Fruit fly (Drosophila melanogaster) whole organism, embryonic: ENCODE data around the gene Pgant2.

Experiments used
- Atf6 ChIP-seq: fragments of 200-800 bp; sonication (Bioruptor generic); IDR thresholded peaks from 2 replicates; pipeline ENCODE4 v1.3.6; 2022; ENCODE audit warnings: missing biosample characterization, missing genetic modification characterization
- CG12299 ChIP-seq: fragments of 200-800 bp; sonication (Bioruptor generic); optimal IDR thresholded peaks from 2 replicates; lab custom pipeline; 2018; ENCODE audit warnings: missing biosample characterization, mild to moderate bottlenecking, missing genetic modification characterization
- CG12659 ChIP-seq: fragments of 200-800 bp; sonication (Bioruptor generic); optimal IDR thresholded peaks from 3 replicates; lab custom pipeline; 2017; ENCODE audit warnings: mild to moderate bottlenecking, missing biosample characterization, missing genetic modification reagents, missing genetic modification characterization
- CG14014 ChIP-seq: fragments of 200-800 bp; sonication (Bioruptor generic); IDR thresholded peaks from 2 replicates; pipeline ENCODE4 v1.3.6; 2022; ENCODE audit warnings: missing biosample characterization, missing genetic modification characterization
- CG15514 ChIP-seq: fragments of 200-800 bp; sonication (Bioruptor generic); optimal IDR thresholded peaks from 3 replicates; lab custom pipeline; 2017; ENCODE audit warnings: missing biosample characterization, missing genetic modification characterization, mild to moderate bottlenecking, moderate library complexity, missing genetic modification reagents
- CG16779 ChIP-seq: fragments of 200-800 bp; sonication (Bioruptor generic); IDR thresholded peaks from 2 replicates; pipeline ENCODE4 v1.3.6; 2022; ENCODE audit warnings: missing biosample characterization, missing genetic modification characterization
- CG17802 ChIP-seq: fragments of 200-800 bp; sonication (Bioruptor generic); optimal IDR thresholded peaks from 2 replicates; lab custom pipeline; 2018; ENCODE audit warnings: missing biosample characterization, mild to moderate bottlenecking, missing genetic modification characterization, moderate library complexity
- CG18262 ChIP-seq: fragments of 200-800 bp; optimal IDR thresholded peaks from 3 replicates; lab custom pipeline; 2019; ENCODE audit warnings: missing biosample characterization, mild to moderate bottlenecking, missing genetic modification characterization, moderate library complexity
- CG2120 ChIP-seq: fragments of 200-800 bp; sonication (Bioruptor generic); optimal IDR thresholded peaks from 3 replicates; lab custom pipeline; 2016; ENCODE audit warnings: missing biosample characterization, missing genetic modification characterization
- CG31388 ChIP-seq: fragments of 200-800 bp; sonication (Bioruptor generic); optimal IDR thresholded peaks from 2 replicates; lab custom pipeline; 2016; ENCODE audit warnings: missing biosample characterization, missing genetic modification characterization
- CG34224 ChIP-seq: fragments of 200-800 bp; sonication (Bioruptor generic); IDR thresholded peaks from 3 replicates; pipeline ENCODE4 v1.3.6; 2022; ENCODE audit warnings: missing biosample characterization, missing genetic modification characterization; ENCODE audit not compliant: partially characterized antibody
- CG3847 ChIP-seq: fragments of 200-800 bp; sonication (Bioruptor generic); IDR thresholded peaks from 2 replicates; pipeline ENCODE4 v1.3.6; 2022; ENCODE audit warnings: missing biosample characterization, missing genetic modification characterization
- CG4282 ChIP-seq: fragments of 200-800 bp; sonication (Bioruptor generic); optimal IDR thresholded peaks from 2 replicates; lab custom pipeline; 2016; ENCODE audit warnings: missing biosample characterization, missing genetic modification characterization
- CG4328 ChIP-seq: fragments of 200-800 bp; sonication (Bioruptor generic); optimal IDR thresholded peaks from 3 replicates; lab custom pipeline; 2017; ENCODE audit warnings: missing biosample characterization, missing genetic modification reagents, missing genetic modification characterization
- CG5953 ChIP-seq: fragments of 200-800 bp; sonication (Bioruptor generic); IDR thresholded peaks from 2 replicates; pipeline ENCODE4 v1.3.6; 2022; ENCODE audit warnings: missing biosample characterization, missing genetic modification characterization
- CG6272 ChIP-seq: fragments of 200-800 bp; sonication (Bioruptor generic); IDR thresholded peaks from 2 replicates; pipeline ENCODE4 v1.3.6; 2022; ENCODE audit warnings: missing biosample characterization, missing genetic modification characterization
- CG8089 ChIP-seq: fragments of 200-800 bp; sonication (Bioruptor generic); optimal IDR thresholded peaks from 3 replicates; lab custom pipeline; 2016; ENCODE audit warnings: missing biosample characterization, missing genetic modification characterization
- CoRest ChIP-seq: fragments of 200-800 bp; sonication (Bioruptor generic); optimal IDR thresholded peaks from 3 replicates; lab custom pipeline; 2018; ENCODE audit warnings: missing biosample characterization, mild to moderate bottlenecking, missing genetic modification characterization, moderate library complexity
- Dfd ChIP-seq, 2 experiments: fragments of >200 bp; optimal IDR thresholded peaks; 2 replicates each; lab custom pipeline; 2017; ENCODE audit warnings: missing biosample characterization in 2 of 2, missing genetic modification characterization in 2 of 2
- Ets97D ChIP-seq: fragments of 200-800 bp; sonication (Bioruptor generic); optimal IDR thresholded peaks from 3 replicates; lab custom pipeline; 2016; ENCODE audit warnings: missing biosample characterization, missing genetic modification characterization
- Fer1 ChIP-seq: fragments of 200-800 bp; sonication (Bioruptor generic); optimal IDR thresholded peaks from 2 replicates; lab custom pipeline; 2017; ENCODE audit warnings: missing biosample characterization, mild to moderate bottlenecking, missing genetic modification characterization
- H2.0 ChIP-seq: fragments of 200-800 bp; sonication (Bioruptor generic); IDR thresholded peaks from 2 replicates; pipeline ENCODE4 v1.3.6; 2022; ENCODE audit warnings: missing biosample characterization, missing genetic modification characterization
- HLH3B ChIP-seq: fragments of 200-800 bp; sonication (Bioruptor generic); IDR thresholded peaks from 2 replicates; pipeline ENCODE4 v1.3.6; 2022; ENCODE audit warnings: missing biosample characterization, missing genetic modification characterization
- Kr ChIP-seq: fragments of 200-800 bp; sonication (Bioruptor generic); optimal IDR thresholded peaks from 2 replicates; lab custom pipeline; 2017; ENCODE audit warnings: missing biosample characterization, mild to moderate bottlenecking, missing genetic modification characterization
- NfI ChIP-seq: fragments of 200-800 bp; sonication (Bioruptor generic); optimal IDR thresholded peaks from 3 replicates; lab custom pipeline; 2018; ENCODE audit warnings: missing biosample characterization, mild to moderate bottlenecking, missing genetic modification characterization, moderate library complexity
- Pdp1 ChIP-seq, 2 experiments: fragments of 200-800 bp; sonication (Bioruptor generic); optimal IDR thresholded peaks; 3 replicates each; lab custom pipeline; 2016; ENCODE audit warnings: missing biosample characterization in 2 of 2, missing genetic modification characterization in 2 of 2, mild to moderate bottlenecking in 1 of 2, moderate library complexity in 1 of 2
- Sin3A ChIP-seq: fragments of >200 bp; optimal IDR thresholded peaks from 2 replicates; lab custom pipeline; 2018
- Trl ChIP-seq, 3 experiments: fragments of >200 bp in 2 of 3; fragments of 200-800 bp in 1 of 3; sonication (Bioruptor generic) in 1 of 3; optimal IDR thresholded peaks; 2 replicates in 1 of 3; 3 replicates in 2 of 3; lab custom pipeline; 2016 to 2017; ENCODE audit warnings: missing biosample characterization in 1 of 3, missing genetic modification characterization in 1 of 3
- Vsx1 ChIP-seq: fragments of 200-800 bp; sonication (Bioruptor generic); optimal IDR thresholded peaks from 2 replicates; lab custom pipeline; 2017; ENCODE audit warnings: missing biosample characterization, mild to moderate bottlenecking, missing genetic modification characterization, missing genetic modification reagents
- ash1 ChIP-seq: fragments of 200-800 bp; sonication (Bioruptor generic); optimal IDR thresholded peaks from 2 replicates; lab custom pipeline; 2018; ENCODE audit warnings: missing biosample characterization, mild to moderate bottlenecking, missing genetic modification characterization
- bbx ChIP-seq: fragments of 200-800 bp; sonication (Bioruptor generic); IDR thresholded peaks from 2 replicates; pipeline ENCODE4 v1.3.6; 2022; ENCODE audit warnings: missing biosample characterization, missing genetic modification characterization; ENCODE audit not compliant: partially characterized antibody
- br ChIP-seq: fragments of >200 bp; optimal IDR thresholded peaks from 2 replicates; lab custom pipeline; 2017
- cas ChIP-seq: fragments of 200-800 bp; sonication (Bioruptor generic); IDR thresholded peaks from 2 replicates; pipeline ENCODE4 v1.3.6; 2022; ENCODE audit warnings: missing biosample characterization, missing genetic modification characterization
- chinmo ChIP-seq: fragments of 200-800 bp; sonication (Bioruptor generic); IDR thresholded peaks from 4 replicates; pipeline ENCODE4 v1.3.6; 2022; ENCODE audit warnings: missing biosample characterization, missing genetic modification characterization; ENCODE audit not compliant: partially characterized antibody
- dati ChIP-seq: fragments of 200-800 bp; sonication (Bioruptor generic); IDR thresholded peaks from 2 replicates; pipeline ENCODE4 v1.3.6; 2022; ENCODE audit warnings: missing biosample characterization, missing genetic modification characterization
- dysf ChIP-seq: fragments of 200-800 bp; sonication (Bioruptor generic); IDR thresholded peaks from 3 replicates; pipeline ENCODE4 v1.3.6; 2022; ENCODE audit warnings: missing biosample characterization, missing genetic modification characterization
- exex ChIP-seq: fragments of 200-800 bp; sonication (Bioruptor generic); optimal IDR thresholded peaks from 4 replicates; lab custom pipeline; 2018; ENCODE audit warnings: missing biosample characterization, mild to moderate bottlenecking, missing genetic modification characterization, moderate library complexity
- fru ChIP-seq: fragments of >200 bp; optimal IDR thresholded peaks from 2 replicates; lab custom pipeline; 2017
- gem ChIP-seq: fragments of 200-800 bp; sonication (Bioruptor generic); optimal IDR thresholded peaks from 2 replicates; lab custom pipeline; 2019; ENCODE audit warnings: missing biosample characterization, mild to moderate bottlenecking, missing genetic modification characterization, moderate library complexity
- grau ChIP-seq: fragments of 200-800 bp; optimal IDR thresholded peaks from 3 replicates; lab custom pipeline; 2019; ENCODE audit warnings: missing biosample characterization, mild to moderate bottlenecking, missing genetic modification characterization, moderate library complexity
- ham ChIP-seq: fragments of 200-800 bp; sonication (Bioruptor generic); IDR thresholded peaks from 2 replicates; pipeline ENCODE4 v1.3.6; 2022; ENCODE audit warnings: missing biosample characterization, missing genetic modification characterization
- ken ChIP-seq: fragments of 200-800 bp; sonication (Bioruptor generic); IDR thresholded peaks from 3 replicates; pipeline ENCODE4 v1.3.6; 2022; ENCODE audit warnings: missing biosample characterization, missing genetic modification characterization
- lilli ChIP-seq: fragments of 200-800 bp; sonication (Bioruptor generic); optimal IDR thresholded peaks from 3 replicates; lab custom pipeline; 2016; ENCODE audit warnings: missing biosample characterization, missing genetic modification characterization
- nerfin-1 ChIP-seq: fragments of 200-800 bp; sonication (Bioruptor generic); optimal IDR thresholded peaks from 3 replicates; lab custom pipeline; 2019; ENCODE audit warnings: missing biosample characterization, mild to moderate bottlenecking, missing genetic modification characterization, moderate library complexity
- oc ChIP-seq: fragments of 200-800 bp; sonication (Bioruptor generic); optimal IDR thresholded peaks from 2 replicates; lab custom pipeline; 2018; ENCODE audit warnings: missing biosample characterization, mild to moderate bottlenecking, missing genetic modification characterization, moderate library complexity
- peb ChIP-seq: fragments of 200-800 bp; sonication (Bioruptor generic); IDR thresholded peaks from 2 replicates; pipeline ENCODE4 v1.3.6; 2022; ENCODE audit warnings: missing biosample characterization, missing genetic modification characterization
- sens ChIP-seq: fragments of 200-800 bp; sonication (Bioruptor generic); peaks from one replicate; lab custom pipeline; 2016; ENCODE audit warnings: missing biosample characterization, missing genetic modification characterization
- sisA ChIP-seq: fragments of 200-800 bp; sonication (Bioruptor generic); IDR thresholded peaks from 2 replicates; pipeline ENCODE4 v1.3.6; 2022; ENCODE audit warnings: missing biosample characterization, missing genetic modification characterization
- trem ChIP-seq: fragments of 200-800 bp; optimal IDR thresholded peaks from 3 replicates; lab custom pipeline; 2019; ENCODE audit warnings: missing biosample characterization, mild to moderate bottlenecking, missing genetic modification characterization, moderate library complexity
- vfl ChIP-seq: fragments of 200-800 bp; sonication (Bioruptor generic); optimal IDR thresholded peaks from 2 replicates; lab custom pipeline; 2016; ENCODE audit warnings: missing biosample characterization, missing genetic modification characterization
- vvl ChIP-seq: fragments of 200-800 bp; sonication (Bioruptor generic); IDR thresholded peaks from 2 replicates; pipeline ENCODE4 v1.3.6; 2022; ENCODE audit warnings: missing biosample characterization, missing genetic modification characterization

Pgant2 gene

dm6 chr2L:3416527-3417304 is 9.8 kb downstream of the Pgant2 start, which contains the start of gene CG31952 (continued):
- TF ChIP-seq Ets97D (GFP tag; lab: Kevin White, UChicago): no peak
- no peak for TF ChIP-seq CG4282 (GFP tag; lab: Kevin White, UChicago)
- no peak for TF ChIP-seq oc
- no peak for TF ChIP-seq CG14014 (GFP tag; lab: Robert Waterston, UW)
- TF ChIP-seq grau (tag; lab: Kevin White, UChicago): peak; percentile 37
- no peak for TF ChIP-seq CG12299 (tag; lab: Kevin White, UChicago)
- TF ChIP-seq Fer1 (GFP tag; lab: Kevin White, UChicago): no peak
- TF ChIP-seq peb: no peak
- no peak for TF ChIP-seq CG18262 (tag; lab: Kevin White, UChicago)
- no peak for TF ChIP-seq trem
- TF ChIP-seq Pdp1 (GFP tag; optimal IDR thresholded peaks at IDR 0.05; lab: Kevin White, UChicago): peak in 1 of 2 experiments; percentile 42
- TF ChIP-seq gem: peak; percentile 21
- no peak for TF ChIP-seq ash1
- no peak for TF ChIP-seq Sin3A
- TF ChIP-seq sens (GFP tag; lab: Kevin White, UChicago): peak; percentile 28
- no peak for TF ChIP-seq Trl (optimal IDR thresholded peaks at IDR 0.05; lab: Kevin White, UChicago)
- TF ChIP-seq Trl (GFP tag; optimal IDR thresholded peaks at IDR 0.05; lab: Kevin White, UChicago): no peak
- TF ChIP-seq CG31388 (GFP tag; lab: Kevin White, UChicago): no peak
- no peak for TF ChIP-seq H2.0
- TF ChIP-seq dati (GFP tag; lab: Robert Waterston, UW): no peak
- no peak for TF ChIP-seq cas (GFP tag; lab: Robert Waterston, UW)
- peak; percentile 66; the same call in 2 of the 4 replicates for TF ChIP-seq chinmo (GFP tag; lab: Robert Waterston, UW)
- TF ChIP-seq lilli (GFP tag; lab: Kevin White, UChicago): peak; percentile 32
- TF ChIP-seq CG2120 (GFP tag; lab: Kevin White, UChicago): peak; percentile 33
- TF ChIP-seq br (lab: Kevin White, UChicago): no peak
- peak; percentile 33; the same call in 1 of the 2 replicates for TF ChIP-seq Atf6 (GFP tag; lab: Robert Waterston, UW)
- no peak for TF ChIP-seq ken (GFP tag; lab: Robert Waterston, UW)
- TF ChIP-seq vvl: no peak
- no peak for TF ChIP-seq sisA
- no peak for TF ChIP-seq fru
- TF ChIP-seq exex (tag; lab: Kevin White, UChicago): no peak
- TF ChIP-seq CG16779 (GFP tag; lab: Robert Waterston, UW): no peak
- TF ChIP-seq CG5953 (GFP tag; lab: Robert Waterston, UW): 0 out of 2 replicates have a peak, but pooled peaks have one; percentile 5
- no peak for TF ChIP-seq NfI (GFP tag; lab: Kevin White, UChicago)
- no peak for TF ChIP-seq bbx (GFP tag; lab: Robert Waterston, UW)
- no peak for TF ChIP-seq CG4328
- no peak for TF ChIP-seq CG17802 (tag; lab: Kevin White, UChicago)
- no peak for TF ChIP-seq vfl
- no peak for TF ChIP-seq HLH3B (GFP tag; lab: Robert Waterston, UW)
- no peak for TF ChIP-seq nerfin-1 (tag; lab: Kevin White, UChicago)
- no peak for TF ChIP-seq Vsx1 (GFP tag; lab: Kevin White, UChicago)
- TF ChIP-seq CG12659 (GFP tag; lab: Kevin White, UChicago): no peak
- no peak for TF ChIP-seq CG6272 (GFP tag; lab: Robert Waterston, UW)
- no peak for TF ChIP-seq CG34224 (GFP tag; lab: Robert Waterston, UW)
- no peak for TF ChIP-seq Kr (GFP tag; lab: Kevin White, UChicago)
- TF ChIP-seq ham (GFP tag; lab: Robert Waterston, UW): no peak
- no peak for TF ChIP-seq Dfd (GFP tag; optimal IDR thresholded peaks at IDR 0.05; lab: Kevin White, UChicago)
- 0 out of 3 replicates have a peak, but pooled peaks have one; percentile 7 for TF ChIP-seq dysf (GFP tag; lab: Robert Waterston, UW)
- TF ChIP-seq CG3847 (GFP tag; lab: Robert Waterston, UW): peak; percentile 38; the same call in 1 of the 2 replicates
- no peak for TF ChIP-seq CG8089
- TF ChIP-seq CoRest (tag; lab: Kevin White, UChicago): peak; percentile 17
- TF ChIP-seq CG15514: no peak
